Fruit fly (Drosophila melanogaster): Measurements from ENCODE around the gene CG10479.

The CG10479 gene

DNA sequence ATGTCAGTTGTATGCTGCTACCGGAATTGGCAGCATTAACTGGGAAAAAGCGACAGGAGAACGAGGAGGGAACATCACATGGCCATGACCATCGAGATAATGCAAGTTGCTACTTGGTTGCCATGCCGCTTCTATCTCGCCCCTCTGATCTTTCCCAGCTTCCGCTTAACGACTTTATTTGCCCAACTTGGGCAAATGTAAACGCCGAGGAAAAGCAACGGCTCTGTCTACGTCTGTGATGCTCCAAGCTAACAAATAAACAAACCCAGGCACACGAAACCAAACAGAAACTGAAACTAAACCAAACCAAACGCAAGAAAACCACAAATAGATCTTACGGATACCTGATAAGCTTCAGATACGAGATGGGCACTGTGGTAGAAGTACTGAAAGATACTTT is 16.4 kb upstream of the CG10479 start (continued):
- TF ChIP-seq CG7556 (GFP tag; optimal IDR thresholded peaks at IDR 0.05): no peak
- no peak for TF ChIP-seq CG5180 (GFP tag; optimal IDR thresholded peaks at IDR 0.05)
- TF ChIP-seq slp2 (GFP tag; optimal IDR thresholded peaks at IDR 0.05): no peak
- peak; percentile 31; the same call in 1 of the 2 replicates for TF ChIP-seq Awh (GFP tag; IDR thresholded peaks at IDR 0.05)
- TF ChIP-seq trem (tag; optimal IDR thresholded peaks at IDR 0.05): no peak
- TF ChIP-seq Fer1 (GFP tag; optimal IDR thresholded peaks at IDR 0.05): no peak
- TF ChIP-seq tna (GFP tag; IDR thresholded peaks at IDR 0.05; ENCODE audit: partially characterized antibody): no peak
- TF ChIP-seq seq (GFP tag; IDR thresholded peaks at IDR 0.05): no peak
- TF ChIP-seq fd96Cb (tag; optimal IDR thresholded peaks at IDR 0.05): no peak
- no peak for TF ChIP-seq CG15479 (GFP tag; optimal IDR thresholded peaks at IDR 0.05)
- TF ChIP-seq nom (GFP tag; optimal IDR thresholded peaks at IDR 0.05): no peak
- TF ChIP-seq BtbVII (GFP tag; optimal IDR thresholded peaks at IDR 0.05): no peak
- TF ChIP-seq CG4404 (GFP tag; IDR thresholded peaks at IDR 0.05): no peak
- peak; percentile 29 for TF ChIP-seq CG8359 (GFP tag; optimal IDR thresholded peaks at IDR 0.05; ENCODE audit: borderline replicate concordance)
- no peak for TF ChIP-seq al (GFP tag; IDR thresholded peaks at IDR 0.05)
- TF ChIP-seq C15 (GFP tag; IDR thresholded peaks at IDR 0.05): no peak
- no peak for TF ChIP-seq corto (GFP tag; optimal IDR thresholded peaks at IDR 0.05)
- TF ChIP-seq odd (GFP tag; optimal IDR thresholded peaks at IDR 0.05): no peak
- no peak for TF ChIP-seq CG32532 (GFP tag; IDR thresholded peaks at IDR 0.05)
- 0 out of 2 replicates have a peak, but pooled peaks have one; percentile 41 for TF ChIP-seq CG4360 (GFP tag; IDR thresholded peaks at IDR 0.05)

DNA sequence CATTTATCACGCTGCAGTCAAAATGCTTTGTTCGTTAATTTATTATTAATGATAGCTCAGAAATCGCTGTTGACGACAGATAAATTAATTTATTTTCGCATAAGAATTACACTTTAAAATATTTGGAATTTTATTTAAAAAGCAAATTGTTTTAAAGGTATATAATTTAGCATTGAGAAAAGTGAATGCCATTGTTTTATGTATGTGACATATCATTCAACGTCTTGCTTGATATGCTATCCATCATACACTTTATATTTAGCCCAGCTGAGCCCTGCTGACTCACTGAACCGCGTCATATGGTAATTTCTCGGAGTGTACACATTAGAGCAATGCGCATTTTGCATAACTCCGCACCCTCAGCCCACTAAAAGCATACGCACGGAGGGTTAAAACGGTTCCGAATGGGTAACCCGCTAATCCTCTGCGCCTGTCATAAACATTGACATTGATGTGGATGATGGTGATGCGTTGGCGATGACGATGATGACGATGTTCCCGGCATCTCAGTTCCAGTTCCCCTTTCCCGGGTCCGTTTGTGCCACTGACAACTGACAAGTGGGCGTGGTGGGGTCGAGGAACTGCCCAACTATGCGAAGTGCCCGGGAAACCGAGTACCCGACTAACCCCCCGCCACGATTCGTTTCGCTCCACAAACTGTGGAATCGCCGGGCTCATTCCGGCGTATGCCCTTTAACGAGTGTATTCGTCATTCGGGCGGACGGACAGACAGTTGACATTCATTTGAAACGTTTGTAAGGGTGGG is 13.8 kb upstream of the CG10479 start:
- TF ChIP-seq wek (GFP tag; optimal IDR thresholded peaks at IDR 0.05): no peak
- TF ChIP-seq CG31441 (GFP tag; IDR thresholded peaks at IDR 0.05): no peak
- no peak for TF ChIP-seq tio (GFP tag; optimal IDR thresholded peaks at IDR 0.05)
- TF ChIP-seq stc (GFP tag; IDR thresholded peaks at IDR 0.05): no peak
- TF ChIP-seq shn (GFP tag; optimal IDR thresholded peaks at IDR 0.05): no peak
- TF ChIP-seq bigmax (GFP tag; optimal IDR thresholded peaks at IDR 0.05): no peak
- no peak for TF ChIP-seq CG17186 (GFP tag; optimal IDR thresholded peaks at IDR 0.05)
- no peak for TF ChIP-seq Kr (GFP tag; optimal IDR thresholded peaks at IDR 0.05)
- TF ChIP-seq fd96Cb (tag; optimal IDR thresholded peaks at IDR 0.05): peak; percentile 31
- no peak for TF ChIP-seq ham (GFP tag; IDR thresholded peaks at IDR 0.05)
- TF ChIP-seq abd-A (tag; optimal IDR thresholded peaks at IDR 0.05): peak; percentile 59
- no peak for TF ChIP-seq CG2120 (GFP tag; optimal IDR thresholded peaks at IDR 0.05)
- TF ChIP-seq CG15479 (GFP tag; optimal IDR thresholded peaks at IDR 0.05): no peak
- TF ChIP-seq Usf (GFP tag; optimal IDR thresholded peaks at IDR 0.05): no peak
- no peak for TF ChIP-seq ap (GFP tag; IDR thresholded peaks at IDR 0.05)
- TF ChIP-seq kni (GFP tag; optimal IDR thresholded peaks at IDR 0.05): peak; percentile 63
- 0 out of 3 replicates have a peak, but pooled peaks have one; percentile 5 for TF ChIP-seq CG11695 (GFP tag; IDR thresholded peaks at IDR 0.05)
- TF ChIP-seq CG31365 (tag; optimal IDR thresholded peaks at IDR 0.05): no peak
- peak; percentile 10 for TF ChIP-seq CG3065 (GFP tag; optimal IDR thresholded peaks at IDR 0.05)
- TF ChIP-seq h (optimal IDR thresholded peaks at IDR 0.05): no peak
- TF ChIP-seq Xrp1 (GFP tag; IDR thresholded peaks at IDR 0.05): 0 out of 2 replicates have a peak, but pooled peaks have one; percentile 8
- no peak for TF ChIP-seq MBD-R2 (GFP tag; IDR thresholded peaks at IDR 0.05)
- TF ChIP-seq CG12391 (tag; optimal IDR thresholded peaks at IDR 0.05): peak; percentile 10
- no peak for TF ChIP-seq Neu2 (GFP tag; optimal IDR thresholded peaks at IDR 0.05; ENCODE audit: borderline replicate concordance)
- TF ChIP-seq CG4404 (GFP tag; IDR thresholded peaks at IDR 0.05): 0 out of 2 replicates have a peak, but pooled peaks have one; percentile 17
- TF ChIP-seq lov (optimal IDR thresholded peaks at IDR 0.05): no peak
- no peak for TF ChIP-seq lov (GFP tag; IDR thresholded peaks at IDR 0.05)
- TF ChIP-seq CG17359 (tag; optimal IDR thresholded peaks at IDR 0.05): peak; percentile 5
- peak; percentile 6 for TF ChIP-seq nau (GFP tag; optimal IDR thresholded peaks at IDR 0.05)
- TF ChIP-seq tin (GFP tag; optimal IDR thresholded peaks at IDR 0.05): peak; percentile 19
- no peak for TF ChIP-seq CG7271 (tag; optimal IDR thresholded peaks at IDR 0.05)
- TF ChIP-seq CG18599 (GFP tag; optimal IDR thresholded peaks at IDR 0.05): peak; percentile 13

Data from whole organism, embryonic.